Worm (Caenorhabditis elegans): Measurements from ENCODE around the gene mev-1.

Gene mev-1

DNA sequence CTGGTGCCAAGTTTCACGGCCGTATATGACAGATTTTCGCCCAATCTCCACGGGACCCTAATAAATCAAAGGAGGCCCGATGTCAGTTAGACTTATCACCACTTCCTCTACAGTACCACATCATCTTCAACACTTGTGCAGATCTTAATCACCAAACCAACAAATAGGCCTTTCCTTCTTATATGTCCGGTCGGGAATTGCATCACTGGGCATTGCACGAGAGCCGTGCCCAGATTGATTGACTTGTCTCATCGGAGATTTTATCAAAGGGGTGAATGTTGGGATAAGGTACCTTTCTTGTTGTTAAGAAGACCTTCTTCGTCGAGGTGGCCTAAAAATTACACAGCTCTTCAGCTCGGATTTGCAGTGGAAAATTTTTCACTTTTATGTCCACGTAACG, 10.7 kb downstream of the mev-1 start:
- no peak for TF ChIP-seq aha-1 (tag)

- TF ChIP-seq daf-16 (GFP tag; optimal IDR thresholded peaks at IDR 0.05) (no peak), daf-16 (tag; optimal IDR thresholded peaks at IDR 0.05) (no peak), zip-11 (GFP tag; IDR thresholded peaks at IDR 0.05) (no peak), zip-2 (tag; optimal IDR thresholded peaks at IDR 0.05) (no peak), nhr-6 (tag; optimal IDR thresholded peaks at IDR 0.05) (no peak), mxl-2 (GFP tag; conservative IDR thresholded peaks at IDR 0.05) (no peak)
Observed at ce11 chrIII:10347049-10347448, 13.0 kb downstream of the mev-1 start, which contains the start of gene tbx-8. Gene tbx-8 (plus strand): TSS chrIII:10347349.

DNA sequence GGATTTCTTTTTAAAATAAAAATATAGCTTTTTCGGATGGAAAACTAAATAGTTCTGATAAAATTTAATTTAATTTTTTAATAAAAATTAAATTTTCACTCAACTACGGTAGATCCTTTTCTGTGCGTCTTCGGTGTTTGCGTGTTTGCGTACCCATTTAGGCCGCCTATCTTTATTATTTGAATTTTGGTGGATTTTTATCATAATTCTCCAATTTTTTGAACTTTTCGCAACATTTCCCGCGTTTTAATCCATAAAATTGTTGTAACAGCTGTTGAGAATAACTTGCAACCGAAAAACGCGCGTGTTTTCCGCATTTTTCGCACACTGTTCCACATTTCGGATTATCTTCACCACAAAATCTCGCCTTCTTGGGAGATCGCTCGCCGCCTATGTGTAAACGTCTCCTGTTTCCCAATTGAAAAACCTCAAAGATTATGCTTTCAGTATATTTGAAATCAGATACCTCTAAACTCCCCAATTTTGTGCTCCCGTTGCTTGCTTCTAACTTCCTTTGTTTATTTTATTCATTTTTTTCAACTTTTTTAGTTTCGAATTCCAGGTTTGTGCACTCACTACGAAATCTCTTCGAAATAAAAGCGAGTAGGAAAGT, 17.6 kb downstream of the mev-1 start, which contains the start of gene T07C4.3:
Gene T07C4.3, plus strand, starts transcription at position 563 of the 613 bp plus-strand sequence.
- TF ChIP-seq mxl-2 (GFP tag; conservative IDR thresholded peaks at IDR 0.05), result no peak
- TF ChIP-seq Y48G9A.11 (GFP tag; IDR thresholded peaks at IDR 0.05), result no peak
- TF ChIP-seq aly-2 (tag; optimal IDR thresholded peaks at IDR 0.05), result no peak
- TF ChIP-seq F37D6.2 (tag; optimal IDR thresholded peaks at IDR 0.05), result no peak
- no peak for TF ChIP-seq madf-9 (GFP tag; conservative IDR thresholded peaks at IDR 0.05)
- peak in 1 of 2 experiments; percentile 88 for TF ChIP-seq unc-62 (GFP tag; optimal IDR thresholded peaks at IDR 0.05 in 1 of 2)
- no peak for TF ChIP-seq unc-62 (tag; optimal IDR thresholded peaks at IDR 0.05)
- no peak for TF ChIP-seq dmd-9 (GFP tag; IDR thresholded peaks at IDR 0.05)

ce11 chrIII:10353423-10353822, 19.3 kb downstream of the mev-1 start:
- no peak for TF ChIP-seq ctbp-1 (GFP tag; IDR thresholded peaks at IDR 0.05)
- TF ChIP-seq spr-3 (GFP tag; optimal IDR thresholded peaks at IDR 0.05), result no peak
- no peak for TF ChIP-seq D1046.2 (GFP tag; IDR thresholded peaks at IDR 0.05)
- TF ChIP-seq nhr-6 (tag; optimal IDR thresholded peaks at IDR 0.05), result no peak
- TF ChIP-seq jun-1 (tag; optimal IDR thresholded peaks at IDR 0.05), result no peak
- TF ChIP-seq nhr-48 (tag; optimal IDR thresholded peaks at IDR 0.05), result no peak
- no peak for TF ChIP-seq ceh-28 (tag; optimal IDR thresholded peaks at IDR 0.05)
- no peak for TF ChIP-seq Y5F2A.4 (GFP tag; optimal IDR thresholded peaks at IDR 0.05)

DNA sequence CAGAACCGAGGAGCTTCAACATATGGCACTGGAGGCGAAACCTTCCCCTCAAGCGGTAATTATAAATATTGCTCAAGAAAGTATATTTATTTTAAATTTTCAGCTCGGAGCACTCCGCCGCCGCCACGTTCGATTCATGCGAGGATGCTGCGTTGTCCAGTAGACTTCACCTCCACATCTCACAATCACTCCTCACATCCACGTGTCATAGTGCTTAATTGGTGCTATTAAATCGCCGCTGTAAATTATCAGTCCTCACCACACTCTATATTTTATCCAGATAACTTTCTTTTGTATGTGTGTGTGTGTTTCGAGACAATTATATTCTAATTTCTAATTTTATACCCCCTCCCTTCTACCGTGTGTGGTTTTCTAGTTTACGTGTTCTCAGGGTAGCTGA, 20.5 kb downstream of the mev-1 start:
- TF ChIP-seq zfp-3 (GFP tag; conservative IDR thresholded peaks at IDR 0.05) (0 out of 2 replicates have a peak, but pooled peaks have one; percentile 49), daf-16 (GFP tag; optimal IDR thresholded peaks at IDR 0.05) (peak in 1 of 2 experiments; percentile 6), daf-16 (tag; optimal IDR thresholded peaks at IDR 0.05) (peak; percentile 63), duxl-1 (tag; optimal IDR thresholded peaks at IDR 0.05; ENCODE audit: poor library complexity) (peak; percentile 32), nhr-77 (tag; optimal IDR thresholded peaks at IDR 0.05) (peak; percentile 34), zip-11 (GFP tag; IDR thresholded peaks at IDR 0.05) (no peak), dve-1 (tag; optimal IDR thresholded peaks at IDR 0.05; ENCODE audit: insufficient read depth) (peak; percentile 60), F37D6.2 (tag; optimal IDR thresholded peaks at IDR 0.05) (no peak), aha-1 (tag) (peak; percentile 83)

DNA sequence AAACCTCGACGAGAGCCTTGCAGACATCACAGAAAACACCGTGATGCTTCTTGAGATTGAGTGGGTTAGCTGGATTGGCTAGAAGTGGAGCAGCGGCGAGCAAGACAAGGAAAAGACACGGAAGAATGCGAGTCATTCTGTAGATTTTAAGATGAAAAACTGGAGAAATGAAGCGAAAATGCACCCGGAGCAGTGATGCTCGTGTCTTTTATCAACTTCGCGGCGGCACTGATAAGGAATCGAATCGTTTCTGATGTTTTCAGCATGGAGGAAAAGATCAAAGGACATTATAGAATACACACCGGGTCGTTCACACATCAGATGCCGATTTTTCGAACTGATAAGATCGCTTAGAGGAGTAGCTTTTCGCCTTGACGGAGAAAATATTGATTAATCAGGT, 21.3 kb downstream of the mev-1 start, which contains the start of gene spp-1:
Gene spp-1, minus strand, starts transcription at position 287 of the 400 bp plus-strand sequence.
- TF ChIP-seq lir-3 (tag; optimal IDR thresholded peaks at IDR 0.05) (no peak), nhr-10 (tag; optimal IDR thresholded peaks at IDR 0.05) (peak; percentile 17), nhr-102 (tag; optimal IDR thresholded peaks at IDR 0.05) (peak; percentile 22), aha-1 (tag) (peak; percentile 76), unc-62 (GFP tag; optimal IDR thresholded peaks at IDR 0.05 in 1 of 2) (no peak), unc-62 (tag; optimal IDR thresholded peaks at IDR 0.05) (no peak), mdl-1 (tag; optimal IDR thresholded peaks at IDR 0.05) (peak in 1 of 2 experiments; percentile 13), ceh-62 (tag; optimal IDR thresholded peaks at IDR 0.05) (no peak), lim-7 (GFP tag; IDR thresholded peaks at IDR 0.05) (no peak), nhr-77 (tag; optimal IDR thresholded peaks at IDR 0.05) (peak; percentile 4), hlh-30 (tag; optimal IDR thresholded peaks at IDR 0.05; ENCODE audit: insufficient read depth) (peak; percentile 43), mes-2 (tag; optimal IDR thresholded peaks at IDR 0.05; ENCODE audit: poor library complexity, severe bottlenecking) (peak; percentile 27), daf-16 (GFP tag; optimal IDR thresholded peaks at IDR 0.05) (no peak), daf-16 (tag; optimal IDR thresholded peaks at IDR 0.05) (peak; percentile 87), nhr-48 (tag; optimal IDR thresholded peaks at IDR 0.05) (peak; percentile 57), duxl-1 (tag; optimal IDR thresholded peaks at IDR 0.05; ENCODE audit: poor library complexity) (no peak), lin-38 (GFP tag; IDR thresholded peaks at IDR 0.05) (no peak; the same call in 1 of the 2 replicates), egl-27 (tag; optimal IDR thresholded peaks at IDR 0.05) (no peak), lin-39 (tag; optimal IDR thresholded peaks at IDR 0.05) (no peak), nhr-28 (tag; optimal IDR thresholded peaks at IDR 0.05) (peak; percentile 58), mep-1 (tag; optimal IDR thresholded peaks at IDR 0.05) (peak; percentile 41), dmd-6 (GFP tag; IDR thresholded peaks at IDR 0.05) (peak; percentile 67), lin-13 (GFP tag; optimal IDR thresholded peaks at IDR 0.05) (no peak), dve-1 (tag; optimal IDR thresholded peaks at IDR 0.05; ENCODE audit: insufficient read depth) (peak; percentile 90)

Measured in whole organism, L4 larva.